Worm (Caenorhabditis elegans) whole organism, young adult: Measurements from ENCODE around the gene B0252.3.

Experiments
- B0261.1 ChIP-seq: sonication (generic microtip); optimal IDR thresholded peaks from 2 replicates; lab custom pipeline; 2016; ENCODE audit warnings: mild to moderate bottlenecking, missing genetic modification characterization, moderate library complexity, missing compliant biosample characterization
- C17E4.6 ChIP-seq: fragments of 200-800 bp; sonication (Bioruptor generic); IDR thresholded peaks from 2 replicates; pipeline ENCODE4 v1.3.6; 2022; ENCODE audit warnings: missing genetic modification reagents, missing genetic modification characterization, missing compliant biosample characterization
- F33H1.4 ChIP-seq: fragments of 200-800 bp; sonication (Bioruptor generic); IDR thresholded peaks from 2 replicates; pipeline ENCODE4 v1.3.6; 2022; ENCODE audit warnings: missing genetic modification reagents, missing genetic modification characterization, missing compliant biosample characterization
- F52B5.7 ChIP-seq: sonication (generic microtip); optimal IDR thresholded peaks from 2 replicates; lab custom pipeline; 2016; ENCODE audit warnings: mild to moderate bottlenecking, missing genetic modification characterization, missing compliant biosample characterization
- K12H6.12 ChIP-seq: fragments of 200-800 bp; sonication (Bioruptor generic); optimal IDR thresholded peaks from 2 replicates; lab custom pipeline; 2018; ENCODE audit warnings: mild to moderate bottlenecking, missing genetic modification characterization, missing compliant biosample characterization
- Y53F4B.3 ChIP-seq: fragments of 200-800 bp; sonication (Bioruptor generic); IDR thresholded peaks from 2 replicates; pipeline ENCODE4 v1.3.6; 2022; ENCODE audit warnings: missing genetic modification reagents, missing genetic modification characterization, missing compliant biosample characterization
- ZK185.1 ChIP-seq: sonication (generic microtip); optimal IDR thresholded peaks from 2 replicates; lab custom pipeline; 2016; ENCODE audit warnings: mild to moderate bottlenecking, missing genetic modification characterization, missing compliant biosample characterization; ENCODE audit not compliant: poor library complexity, severe bottlenecking
- ama-1 ChIP-seq, 3 experiments: fragments of 150-350 bp in 1 of 3; sonication (generic microtip) in 2 of 3; optimal IDR thresholded peaks; 2 replicates each; lab custom pipeline; 2014 to 2018; ENCODE audit warnings: missing biosample characterization in 2 of 3, missing genetic modification characterization in 2 of 3, missing genetic modification reagents in 2 of 3
- athp-1 ChIP-seq: sonication (generic microtip); optimal IDR thresholded peaks from 2 replicates; lab custom pipeline; 2017; ENCODE audit warnings: mild to moderate bottlenecking, missing genetic modification characterization, missing compliant biosample characterization
- ceh-40 ChIP-seq: fragments of 200-800 bp; sonication (Bioruptor generic); IDR thresholded peaks from 2 replicates; pipeline ENCODE4 v1.3.6; 2022; ENCODE audit warnings: missing genetic modification characterization, missing compliant biosample characterization
- ceh-58 ChIP-seq: fragments of 200-800 bp; sonication (Bioruptor generic); IDR thresholded peaks from 2 replicates; pipeline ENCODE4 v1.3.6; 2022; ENCODE audit warnings: missing genetic modification characterization, missing compliant biosample characterization
- egl-44 ChIP-seq: fragments of 200-800 bp; sonication (Bioruptor generic); IDR thresholded peaks from 2 replicates; pipeline ENCODE4 v1.3.6; 2022; ENCODE audit warnings: missing genetic modification reagents, missing genetic modification characterization, missing compliant biosample characterization
- ets-4 ChIP-seq: fragments of 200-800 bp; sonication (Bioruptor generic); optimal IDR thresholded peaks from 2 replicates; lab custom pipeline; 2018; ENCODE audit warnings: mild to moderate bottlenecking, missing genetic modification characterization, missing compliant biosample characterization
- him-1 ChIP-seq: sonication (generic microtip); optimal IDR thresholded peaks from 2 replicates; lab custom pipeline; 2016; ENCODE audit warnings: missing genotype, missing genetic modification reagents, missing genetic modification characterization, missing compliant biosample characterization
- hmg-1.2 ChIP-seq: fragments of 200-800 bp; sonication (Bioruptor generic); IDR thresholded peaks from 2 replicates; pipeline ENCODE4 v1.3.6; 2022; ENCODE audit warnings: missing genetic modification reagents, missing genetic modification characterization, missing compliant biosample characterization
- hsf-1 ChIP-seq: fragments of 200-800 bp; sonication (Bioruptor generic); IDR thresholded peaks from 2 replicates; pipeline ENCODE4 v1.3.6; 2022; ENCODE audit warnings: missing genetic modification reagents, missing genetic modification characterization, missing compliant biosample characterization
- let-526 ChIP-seq: fragments of 200-800 bp; sonication (Bioruptor generic); IDR thresholded peaks from 2 replicates; pipeline ENCODE4 v1.3.6; 2022; ENCODE audit warnings: missing genetic modification reagents, missing genetic modification characterization, missing compliant biosample characterization
- lin-35 ChIP-seq, 3 experiments: fragments of 150-350 bp in 2 of 3; sonication (generic microtip) in 1 of 3; optimal IDR thresholded peaks; 2 replicates each; lab custom pipeline; 2014 to 2018; ENCODE audit warnings: missing biosample characterization in 3 of 3, missing genetic modification characterization in 3 of 3, missing genetic modification reagents in 3 of 3
- mel-28 ChIP-seq: sonication (generic microtip); optimal IDR thresholded peaks from 2 replicates; lab custom pipeline; 2016; ENCODE audit warnings: borderline replicate concordance, mild to moderate bottlenecking, missing genetic modification characterization, missing compliant biosample characterization
- nhr-27 ChIP-seq: fragments of 200-800 bp; sonication (Bioruptor generic); optimal IDR thresholded peaks from 2 replicates; lab custom pipeline; 2018; ENCODE audit warnings: mild to moderate bottlenecking, missing genetic modification characterization, moderate library complexity, missing compliant biosample characterization
- nhr-80 ChIP-seq: sonication (generic microtip); optimal IDR thresholded peaks from 2 replicates; lab custom pipeline; 2016; ENCODE audit warnings: missing genetic modification characterization, missing compliant biosample characterization
- nhr-90 ChIP-seq: sonication (generic microtip); optimal IDR thresholded peaks from 2 replicates; lab custom pipeline; 2016; ENCODE audit warnings: missing genotype, mild to moderate bottlenecking, missing genetic modification characterization, missing compliant biosample characterization
- pha-4 ChIP-seq: fragments of 150-350 bp; sonication (generic microtip); optimal IDR thresholded peaks from 2 replicates; lab custom pipeline; 2014; ENCODE audit warnings: missing biosample characterization, missing genetic modification reagents, missing genetic modification characterization
- sea-2 ChIP-seq: fragments of 200-800 bp; sonication (Bioruptor generic); IDR thresholded peaks from 2 replicates; pipeline ENCODE4 v1.3.6; 2022; ENCODE audit warnings: missing genetic modification characterization, missing compliant biosample characterization
- somi-1 ChIP-seq: fragments of 200-800 bp; sonication (Bioruptor generic); optimal IDR thresholded peaks from 2 replicates; lab custom pipeline; 2018; ENCODE audit warnings: mild to moderate bottlenecking, missing genetic modification characterization, missing compliant biosample characterization
- tbx-9 ChIP-seq: sonication (generic microtip); optimal IDR thresholded peaks from 2 replicates; lab custom pipeline; 2016; ENCODE audit warnings: borderline replicate concordance, missing genetic modification characterization, inconsistent platforms, missing compliant biosample characterization
- tlf-1 ChIP-seq: fragments of 200-800 bp; sonication (Bioruptor generic); optimal IDR thresholded peaks from 2 replicates; lab custom pipeline; 2018; ENCODE audit warnings: mild to moderate bottlenecking, missing genetic modification characterization, missing compliant biosample characterization
- xnd-1 ChIP-seq: sonication (generic microtip); optimal IDR thresholded peaks from 2 replicates; lab custom pipeline; 2016; ENCODE audit warnings: missing genotype, missing genetic modification reagents, missing genetic modification characterization, missing compliant biosample characterization
- ztf-18 ChIP-seq: sonication (generic microtip); optimal IDR thresholded peaks from 2 replicates; lab custom pipeline; 2016; ENCODE audit warnings: missing genotype, mild to moderate bottlenecking, missing genetic modification characterization, missing compliant biosample characterization
- ztf-28 ChIP-seq: fragments of 200-800 bp; sonication (Bioruptor generic); IDR thresholded peaks from 2 replicates; pipeline ENCODE4 v1.3.6; 2022; ENCODE audit warnings: missing genetic modification reagents, missing genetic modification characterization, missing compliant biosample characterization
- ztf-3 ChIP-seq: fragments of 200-800 bp; sonication (Bioruptor generic); optimal IDR thresholded peaks from 2 replicates; lab custom pipeline; 2018; ENCODE audit warnings: mild to moderate bottlenecking, missing genetic modification characterization, missing compliant biosample characterization

B0252.3 gene

DNA sequence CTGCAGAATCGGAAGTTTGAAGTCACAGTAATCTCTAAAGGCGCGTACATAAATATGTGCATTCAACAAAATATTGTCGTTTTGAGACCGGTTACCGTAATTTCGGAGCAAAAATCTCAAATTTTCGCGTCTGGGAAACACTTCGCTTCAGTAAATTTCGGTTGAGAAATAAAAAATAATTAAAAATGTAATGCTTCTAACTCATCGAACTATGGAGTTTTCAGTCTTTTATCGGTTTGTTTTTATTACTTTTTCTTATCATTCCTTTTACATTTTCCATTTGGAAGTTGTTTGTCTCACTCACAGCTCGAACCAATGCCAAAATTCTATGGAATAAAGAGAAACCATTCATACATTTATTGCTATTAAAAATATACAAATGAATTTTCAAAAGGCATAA, 19.3 kb downstream of the B0252.3 start (continued):
- TF ChIP-seq lin-35 (GFP tag; optimal IDR thresholded peaks at IDR 0.05; lab: Kevin White, UChicago) (peak in 1 of 3 experiments; percentile 32), hsf-1 (GFP tag; lab: Robert Waterston, UW) (0 out of 2 replicates have a peak, but pooled peaks have one; percentile 19), ZK185.1 (tag; lab: Kevin White, UChicago) (no peak)
- TF ChIP-seq, all 124 proteins: peak for 31

DNA sequence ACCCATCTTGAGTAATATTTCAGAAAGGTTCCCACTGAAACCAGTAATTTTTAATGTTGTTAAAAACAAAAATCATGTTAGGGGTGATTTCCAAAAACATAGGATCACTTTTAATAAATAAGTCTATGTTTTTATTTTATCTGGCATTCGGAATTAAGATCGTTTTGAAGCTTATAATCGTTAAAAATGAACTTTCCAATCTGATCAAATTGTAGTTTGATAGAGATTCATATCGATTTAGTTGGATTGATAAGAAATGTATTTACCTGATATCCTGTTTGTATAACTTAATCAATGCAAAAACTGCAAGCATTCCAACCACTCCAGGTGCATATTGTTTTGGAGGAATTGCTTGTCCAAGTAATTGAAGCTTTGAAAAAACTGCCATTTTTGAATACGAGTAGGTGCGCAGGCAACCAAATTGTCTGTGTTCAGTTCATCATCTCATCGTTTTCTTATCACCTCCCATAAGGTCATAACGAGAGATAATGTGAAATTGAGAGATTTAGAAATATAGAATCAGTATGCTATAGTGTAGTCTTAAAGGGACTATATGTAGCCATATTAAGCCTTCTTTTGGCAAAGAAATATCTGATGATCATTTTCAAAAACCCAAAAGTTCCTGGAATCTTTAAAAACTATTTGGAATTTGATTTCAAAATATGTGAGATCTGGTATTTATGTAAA, 20.1 kb downstream of the B0252.3 start, which contains the start of gene pmp-2:
Gene pmp-2 (minus strand): TSS at position 487 of the 687 bp plus-strand sequence.
- TF ChIP-seq sea-2 (GFP tag; lab: Robert Waterston, UW) (no peak), hmg-1.2 (peak; percentile 27; the same call in 1 of the 2 replicates), egl-44 (GFP tag; lab: Robert Waterston, UW) (no peak), F52B5.7 (no peak)

DNA sequence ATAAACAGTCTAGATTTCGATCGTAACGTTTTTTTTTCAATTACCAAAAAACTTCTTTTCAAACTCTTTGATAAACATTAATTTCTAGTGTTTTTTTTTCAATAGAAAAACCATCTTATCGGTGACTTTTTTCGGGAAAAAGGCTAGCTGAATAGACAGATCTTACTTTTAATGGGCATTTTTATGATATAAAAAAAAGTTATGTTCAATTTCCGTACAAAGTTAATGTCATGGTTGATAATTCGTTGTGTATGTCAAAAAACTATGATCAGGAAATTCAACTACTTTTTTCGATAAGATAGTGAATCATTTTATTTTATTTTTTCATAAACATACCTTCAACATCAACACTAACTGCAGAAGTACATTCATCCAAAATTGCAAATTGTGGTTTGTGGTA, 23.0 kb downstream of the B0252.3 start:
- no peak for TF ChIP-seq ztf-3 (GFP tag; lab: Kevin White, UChicago)
- peak; percentile 18 for TF ChIP-seq nhr-80

DNA sequence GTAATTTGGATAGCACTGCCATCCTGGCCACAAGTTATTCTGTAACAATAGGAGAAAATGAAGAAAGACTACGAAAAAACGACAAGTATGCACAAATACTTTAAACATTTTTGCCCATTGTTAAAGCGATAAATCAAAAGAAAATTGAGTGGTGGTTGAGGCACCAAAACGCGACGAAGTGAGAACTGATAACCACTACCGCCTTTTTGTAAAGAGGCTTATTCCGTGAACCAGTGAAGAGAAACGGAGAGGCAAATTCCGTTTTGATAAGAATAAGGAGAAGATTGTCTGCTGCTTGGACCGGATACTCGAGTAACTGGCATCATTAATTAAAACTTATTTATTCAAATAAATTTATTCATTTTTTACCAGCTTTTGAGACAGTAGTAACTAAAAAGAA, 23.8 kb downstream of the B0252.3 start, which contains the start of gene pmp-1:
Gene pmp-1 (minus strand): TSS at position 39 of the 400 bp plus-strand sequence.
- TF ChIP-seq B0261.1 (tag; lab: Kevin White, UChicago) (no peak), mel-28 (tag; lab: Kevin White, UChicago) (no peak), nhr-80 (peak; percentile 78), F33H1.4 (no peak), pha-4 (tag; lab: Kevin White, UChicago) (no peak), ets-4 (GFP tag; lab: Kevin White, UChicago) (peak; percentile 51), nhr-27 (tag; lab: Kevin White, UChicago) (no peak)

DNA sequence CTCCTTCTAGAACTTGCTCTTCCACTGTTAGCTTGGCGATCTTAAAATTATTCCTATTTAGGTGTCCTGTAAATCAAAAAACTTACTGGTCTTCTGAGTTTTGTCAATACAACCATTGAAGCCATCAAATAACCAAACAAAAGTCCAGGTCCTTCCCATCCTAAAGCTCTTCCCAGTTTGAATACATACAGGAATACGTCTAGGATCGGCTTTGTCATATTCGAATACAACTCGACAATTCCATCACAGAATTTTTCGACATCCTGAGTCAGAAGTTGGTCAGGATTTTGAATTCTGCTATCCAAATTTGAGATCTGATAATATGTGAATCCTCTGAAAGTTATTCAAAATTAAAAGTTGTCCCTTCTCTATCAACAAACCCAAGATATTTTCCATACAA, 25.2 kb downstream of the B0252.3 start:
- TF ChIP-seq nhr-90 (tag; lab: Kevin White, UChicago) (no peak), ceh-40 (GFP tag; lab: Robert Waterston, UW) (no peak), somi-1 (GFP tag; lab: Kevin White, UChicago) (no peak), ama-1 (optimal IDR thresholded peaks at IDR 0.05; lab: Kevin White, UChicago) (no peak), ama-1 (GFP tag; optimal IDR thresholded peaks at IDR 0.05; lab: Kevin White, UChicago) (no peak), Y53F4B.3 (no peak)
- TF ChIP-seq, all 124 proteins: peak for 0

DNA sequence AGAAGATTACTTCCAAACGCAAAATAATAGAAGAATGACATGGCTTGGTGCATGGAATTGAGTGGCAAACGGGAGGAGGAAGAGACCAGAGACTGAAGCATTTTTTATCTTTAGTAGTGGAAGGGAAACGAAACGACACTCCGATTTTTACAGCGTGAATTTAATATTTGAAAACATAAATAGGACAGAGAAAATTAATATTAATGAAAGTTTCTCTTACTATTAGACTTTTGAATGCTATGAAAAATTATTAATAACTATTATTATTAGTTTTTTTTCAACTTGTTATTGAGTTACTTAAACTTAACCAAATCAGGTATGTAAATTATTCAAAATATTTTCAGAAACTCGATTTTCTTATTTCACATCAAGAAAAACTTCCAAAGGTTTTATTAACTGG, 27.5 kb downstream of the B0252.3 start, which contains the start of gene C44B7.7:
Gene C44B7.7 (minus strand): TSS at position 101 of the 400 bp plus-strand sequence.
- TF ChIP-seq nhr-80 (peak; percentile 5), nhr-90 (tag; lab: Kevin White, UChicago) (no peak)

DNA sequence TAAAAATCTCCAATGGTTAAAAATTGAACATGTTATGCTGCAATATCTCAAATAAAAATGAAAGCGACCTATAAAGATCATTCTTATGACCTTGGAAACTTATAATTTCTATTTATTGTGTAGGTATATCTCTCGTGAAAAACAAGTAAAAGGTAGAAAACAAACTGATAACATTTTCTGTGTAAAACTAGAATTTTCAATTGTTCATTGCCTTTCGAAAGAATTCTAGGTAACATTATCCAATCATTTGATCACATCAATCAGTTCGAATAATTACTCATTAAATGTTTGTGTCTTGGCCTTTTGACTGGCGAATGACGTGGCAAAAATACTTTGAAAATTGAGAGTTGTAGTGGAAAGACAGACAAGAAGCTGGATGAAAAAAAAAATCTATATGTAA, 29.7 kb downstream of the B0252.3 start:
- TF ChIP-seq ztf-18 (no peak), him-1 (no peak), tbx-9 (tag; lab: Kevin White, UChicago) (no peak), egl-44 (GFP tag; lab: Robert Waterston, UW) (no peak), let-526 (GFP tag; lab: Robert Waterston, UW) (no peak), xnd-1 (no peak), tlf-1 (GFP tag; lab: Kevin White, UChicago) (no peak), ztf-28 (GFP tag; lab: Robert Waterston, UW) (no peak), athp-1 (tag; lab: Kevin White, UChicago) (no peak), ceh-58 (no peak), K12H6.12 (tag; lab: Kevin White, UChicago) (no peak), C17E4.6 (GFP tag; lab: Robert Waterston, UW) (no peak), nhr-90 (tag; lab: Kevin White, UChicago) (no peak)
